Worm (Caenorhabditis elegans) whole organism, L1 larva: ENCODE results near the gene C49C3.20.

Source experiments
- aly-2 ChIP-seq: fragments of 150-350 bp; optimal IDR thresholded peaks from 2 replicates; lab custom pipeline; 2014; ENCODE audit warnings: missing biosample characterization, missing genetic modification characterization
- ceh-8 ChIP-seq: fragments of 200-800 bp; sonication (Bioruptor generic); optimal IDR thresholded peaks from 2 replicates; lab custom pipeline; 2018; ENCODE audit warnings: mild to moderate bottlenecking, missing genetic modification characterization, moderate library complexity, missing compliant biosample characterization
- ceh-90 ChIP-seq: sonication (generic microtip); optimal IDR thresholded peaks from 2 replicates; lab custom pipeline; 2016; ENCODE audit warnings: missing genetic modification characterization, missing compliant biosample characterization
- elt-3 ChIP-seq, 6 experiments: fragments of 150-350 bp in 1 of 6; sonication (generic microtip); optimal IDR thresholded peaks; 2 replicates each; lab custom pipeline; 2017 to 2018; ENCODE audit warnings: missing biosample characterization in 6 of 6, missing genetic modification characterization in 6 of 6, inconsistent platforms in 1 of 6
- fkh-10 ChIP-seq: sonication (generic microtip); optimal IDR thresholded peaks from 2 replicates; lab custom pipeline; 2017; ENCODE audit warnings: missing biosample characterization, missing genetic modification reagents, missing genetic modification characterization
- lin-35 ChIP-seq, 2 experiments: fragments of 150-350 bp; optimal IDR thresholded peaks; 2 replicates each; lab custom pipeline; 2014; ENCODE audit warnings: missing biosample characterization in 2 of 2, missing genetic modification characterization in 2 of 2, missing genetic modification reagents in 2 of 2
- lsy-2 ChIP-seq, 2 experiments: fragments of 150-350 bp; optimal IDR thresholded peaks; 2 replicates each; lab custom pipeline; 2014; ENCODE audit warnings: missing biosample characterization in 2 of 2, missing genetic modification characterization in 2 of 2
- nhr-71 ChIP-seq: sonication (generic microtip); optimal IDR thresholded peaks from 2 replicates; lab custom pipeline; 2016; ENCODE audit warnings: mild to moderate bottlenecking, missing genetic modification characterization, moderate library complexity, missing compliant biosample characterization
- nhr-77 ChIP-seq: fragments of 150-350 bp; optimal IDR thresholded peaks from 2 replicates; lab custom pipeline; 2014; ENCODE audit warnings: missing biosample characterization, missing genetic modification characterization
- skn-1 ChIP-seq: fragments of 150-350 bp; optimal IDR thresholded peaks from 2 replicates; lab custom pipeline; 2014; ENCODE audit warnings: missing biosample characterization, missing genetic modification characterization
- sox-4 ChIP-seq: sonication (generic microtip); optimal IDR thresholded peaks from 2 replicates; lab custom pipeline; 2016; ENCODE audit warnings: missing genetic modification characterization, missing compliant biosample characterization
- sup-37 ChIP-seq: fragments of 200-800 bp; sonication (Bioruptor generic); optimal IDR thresholded peaks from 2 replicates; lab custom pipeline; 2018; ENCODE audit warnings: mild to moderate bottlenecking, missing genetic modification characterization, missing compliant biosample characterization
- unc-62 ChIP-seq: fragments of 150-350 bp; optimal IDR thresholded peaks from 2 replicates; lab custom pipeline; 2014; ENCODE audit warnings: missing biosample characterization, missing genetic modification reagents, missing genetic modification characterization

DNA sequence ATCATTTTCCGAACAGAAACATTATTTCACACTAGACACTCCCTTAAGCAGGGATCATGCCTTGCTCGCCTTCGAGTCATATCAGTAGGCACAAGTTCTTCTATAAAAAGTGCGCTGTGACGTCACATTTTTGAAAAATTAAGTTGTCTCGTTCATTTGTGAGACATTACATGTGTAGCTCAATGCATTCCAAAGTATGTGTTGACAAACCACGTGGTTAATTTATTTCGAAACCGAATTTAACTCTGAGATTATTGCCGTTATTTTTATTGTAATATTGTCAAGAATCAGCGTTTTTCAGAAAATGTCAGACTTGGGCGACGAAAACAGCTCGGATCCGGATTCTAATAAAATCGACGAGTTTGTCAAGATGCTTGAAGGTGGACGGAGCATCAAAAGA is 21.8 kb downstream of the C49C3.20 start, which contains the start of gene T28F3.5:
- TF ChIP-seq ceh-8 (GFP tag; lab: Kevin White, UChicago) (no peak), lin-35 (GFP tag; optimal IDR thresholded peaks at IDR 0.05; lab: Kevin White, UChicago) (no peak), unc-62 (no peak), elt-3 (tag; optimal IDR thresholded peaks at IDR 0.05; lab: Kevin White, UChicago) (no peak), skn-1 (tag; lab: Kevin White, UChicago) (no peak), lsy-2 (tag; optimal IDR thresholded peaks at IDR 0.05; lab: Kevin White, UChicago) (no peak), sup-37 (GFP tag; lab: Kevin White, UChicago) (no peak), sox-4 (tag; lab: Kevin White, UChicago) (no peak), nhr-71 (tag; lab: Kevin White, UChicago) (no peak), fkh-10 (no peak), ceh-90 (tag; lab: Kevin White, UChicago) (no peak), nhr-77 (tag; lab: Kevin White, UChicago) (no peak), aly-2 (tag; lab: Kevin White, UChicago) (no peak)
